Worm (Caenorhabditis elegans) whole organism, late embryonic: Measurements from ENCODE around the gene F35H8.12.

Experiments
- K02D7.2 ChIP-seq: sonication (generic microtip); optimal IDR thresholded peaks from 2 replicates; lab custom pipeline; 2017; ENCODE audit warnings: mild to moderate bottlenecking, missing genetic modification characterization, missing compliant biosample characterization
- T23F11.4 ChIP-seq: fragments of 200-800 bp; sonication (Bioruptor generic); optimal IDR thresholded peaks from 2 replicates; lab custom pipeline; 2018; ENCODE audit warnings: mild to moderate bottlenecking, missing genetic modification characterization, missing compliant biosample characterization
- ceh-48 ChIP-seq: sonication (generic microtip); optimal IDR thresholded peaks from 2 replicates; lab custom pipeline; 2016; ENCODE audit warnings: missing genetic modification characterization, inconsistent platforms, missing compliant biosample characterization
- ceh-9 ChIP-seq: sonication (generic microtip); optimal IDR thresholded peaks from 2 replicates; lab custom pipeline; 2016; ENCODE audit warnings: mild to moderate bottlenecking, missing genetic modification characterization, inconsistent platforms, missing compliant biosample characterization
- elt-2 ChIP-seq: sonication (generic microtip); optimal IDR thresholded peaks from 2 replicates; lab custom pipeline; 2016; ENCODE audit warnings: missing genetic modification reagents, missing genetic modification characterization, missing compliant biosample characterization
- fkh-10 ChIP-seq: fragments of 150-350 bp; optimal IDR thresholded peaks from 2 replicates; lab custom pipeline; 2014; ENCODE audit warnings: missing biosample characterization, missing genetic modification reagents, missing genetic modification characterization
- nfya-1 ChIP-seq: sonication (generic microtip); optimal IDR thresholded peaks from 2 replicates; lab custom pipeline; 2017; ENCODE audit warnings: missing genetic modification characterization, mild to moderate bottlenecking, missing compliant biosample characterization, antibody characterized with exemption, moderate library complexity
- pag-3 ChIP-seq: sonication (generic microtip); optimal IDR thresholded peaks from 2 replicates; lab custom pipeline; 2016; ENCODE audit warnings: missing compliant biosample characterization, missing genetic modification characterization, borderline replicate concordance
- pqm-1 ChIP-seq: sonication (generic microtip); optimal IDR thresholded peaks from 2 replicates; lab custom pipeline; 2016; ENCODE audit warnings: missing genetic modification characterization, missing compliant biosample characterization
- sox-4 ChIP-seq: sonication (generic microtip); optimal IDR thresholded peaks from 2 replicates; lab custom pipeline; 2017; ENCODE audit warnings: mild to moderate bottlenecking, missing genetic modification characterization, inconsistent platforms, missing compliant biosample characterization

ce11 chrII:9592737-9593136 lies 41.1 kb downstream of the F35H8.12 start, which contains the start of gene parp-2:
- no peak for TF ChIP-seq elt-2 (tag; lab: Kevin White, UChicago)
- TF ChIP-seq T23F11.4, result no peak
- TF ChIP-seq ceh-48, result no peak
- TF ChIP-seq fkh-10 (GFP tag; lab: Kevin White, UChicago), result no peak
- TF ChIP-seq ceh-9 (tag; lab: Kevin White, UChicago), result no peak
- TF ChIP-seq pag-3 (tag; lab: Kevin White, UChicago), result no peak
- TF ChIP-seq sox-4 (tag; lab: Kevin White, UChicago), result no peak
- no peak for TF ChIP-seq K02D7.2
- TF ChIP-seq pqm-1 (tag; lab: Kevin White, UChicago), result no peak
- TF ChIP-seq nfya-1 (tag; lab: Kevin White, UChicago), result no peak
